Worm (Caenorhabditis elegans) whole organism, L4 larva: ENCODE measurements around the gene clec-59.
A peak's percentile ranks its signal among the peaks of the same experiment; 100 is the strongest.

Source experiments
- F44E2.7 ChIP-seq: fragments of 200-800 bp; sonication (Bioruptor generic); IDR thresholded peaks from 2 replicates; pipeline ENCODE4 v2.1.2; 2022; ENCODE audit warnings: missing genetic modification characterization, missing compliant biosample characterization
- F49E8.2 ChIP-seq: sonication (generic microtip); optimal IDR thresholded peaks from 2 replicates; lab custom pipeline; 2016; ENCODE audit warnings: missing compliant biosample characterization, mild to moderate bottlenecking, missing genetic modification characterization, borderline replicate concordance
- Y105C5A.15 ChIP-seq: fragments of 200-800 bp; sonication (Bioruptor generic); IDR thresholded peaks from 2 replicates; pipeline ENCODE4 v1.3.6; 2022; ENCODE audit warnings: missing genetic modification characterization, missing compliant biosample characterization
- Y5F2A.4 ChIP-seq: fragments of 200-800 bp; sonication (Bioruptor generic); optimal IDR thresholded peaks from 2 replicates; lab custom pipeline; 2018; ENCODE audit warnings: mild to moderate bottlenecking, missing genetic modification characterization, missing compliant biosample characterization
- ZK546.5 ChIP-seq, 2 experiments: sonication (generic microtip); optimal IDR thresholded peaks; 2 replicates each; lab custom pipeline; 2017; ENCODE audit warnings: missing biosample characterization in 2 of 2, missing genetic modification characterization in 2 of 2
- aha-1 ChIP-seq: fragments of 150-350 bp; peaks from one replicate; lab custom pipeline; 2014; ENCODE audit warnings: missing biosample characterization, missing genetic modification characterization
- ama-1 ChIP-seq: fragments of 150-350 bp; optimal IDR thresholded peaks from 2 replicates; lab custom pipeline; 2014; ENCODE audit warnings: inconsistent platforms, mixed read lengths
- attf-4 ChIP-seq: sonication (generic microtip); optimal IDR thresholded peaks from 3 replicates; lab custom pipeline; 2017; ENCODE audit warnings: missing biosample characterization, missing genetic modification characterization
- ceh-20 ChIP-seq: fragments of 200-800 bp; sonication (Bioruptor generic); IDR thresholded peaks from 2 replicates; pipeline ENCODE4 v1.3.6; 2022; ENCODE audit warnings: missing genetic modification reagents, missing genetic modification characterization, missing compliant biosample characterization
- ceh-28 ChIP-seq: fragments of 150-350 bp; optimal IDR thresholded peaks from 2 replicates; lab custom pipeline; 2014; ENCODE audit warnings: missing biosample characterization, missing genetic modification reagents, missing genetic modification characterization
- ceh-32 ChIP-seq: sonication (generic microtip); optimal IDR thresholded peaks from 2 replicates; lab custom pipeline; 2016; ENCODE audit warnings: mild to moderate bottlenecking, missing genetic modification characterization, missing compliant biosample characterization; ENCODE audit not compliant: poor library complexity
- ceh-44 ChIP-seq: fragments of 200-800 bp; sonication (Bioruptor generic); IDR thresholded peaks from 2 replicates; pipeline ENCODE4 v1.3.6; 2022; ENCODE audit warnings: missing genetic modification reagents, missing genetic modification characterization, missing compliant biosample characterization
- ctbp-1 ChIP-seq: fragments of 200-800 bp; sonication (Bioruptor generic); IDR thresholded peaks from 2 replicates; pipeline ENCODE4 v1.3.6; 2022; ENCODE audit warnings: missing genetic modification reagents, missing genetic modification characterization, missing compliant biosample characterization
- daf-12 ChIP-seq: fragments of 150-350 bp; optimal IDR thresholded peaks from 2 replicates; lab custom pipeline; 2014; ENCODE audit warnings: missing biosample characterization, missing genetic modification reagents, missing genetic modification characterization
- daf-19 ChIP-seq: fragments of 200-800 bp; sonication (Bioruptor generic); conservative IDR thresholded peaks from 2 replicates; pipeline ENCODE4 v1.3.6; 2022; ENCODE audit warnings: missing genetic modification characterization, missing compliant biosample characterization
- egl-27 ChIP-seq: sonication (generic microtip); optimal IDR thresholded peaks from 3 replicates; lab custom pipeline; 2017; ENCODE audit warnings: missing biosample characterization, missing genetic modification reagents, missing genetic modification characterization
- egl-43 ChIP-seq: fragments of 200-800 bp; sonication (Bioruptor generic); IDR thresholded peaks from 2 replicates; pipeline ENCODE4 v1.3.6; 2022; ENCODE audit warnings: missing genetic modification reagents, missing genetic modification characterization, missing compliant biosample characterization
- fkh-10 ChIP-seq: fragments of 150-350 bp; optimal IDR thresholded peaks from 2 replicates; lab custom pipeline; 2014; ENCODE audit warnings: missing biosample characterization, missing genetic modification reagents, missing genetic modification characterization
- gei-8 ChIP-seq: fragments of 200-800 bp; sonication (Bioruptor generic); optimal IDR thresholded peaks from 2 replicates; lab custom pipeline; 2018; ENCODE audit warnings: mild to moderate bottlenecking, missing genetic modification characterization, missing compliant biosample characterization
- hlh-11 ChIP-seq: fragments of 200-800 bp; sonication (Bioruptor generic); optimal IDR thresholded peaks from 2 replicates; lab custom pipeline; 2018; ENCODE audit warnings: mild to moderate bottlenecking, missing genetic modification characterization, missing compliant biosample characterization
- hlh-30 ChIP-seq: sonication (generic microtip); optimal IDR thresholded peaks from 2 replicates; lab custom pipeline; 2017; ENCODE audit warnings: antibody characterized with exemption, mild to moderate bottlenecking, missing genetic modification characterization, missing compliant biosample characterization; ENCODE audit not compliant: insufficient read depth
- jun-1 ChIP-seq: fragments of 150-350 bp; optimal IDR thresholded peaks from 2 replicates; lab custom pipeline; 2014; ENCODE audit warnings: missing biosample characterization, missing genetic modification reagents, missing genetic modification characterization
- lim-7 ChIP-seq: fragments of 200-800 bp; sonication (Bioruptor generic); IDR thresholded peaks from 2 replicates; pipeline ENCODE4 v1.3.6; 2022; ENCODE audit warnings: missing genetic modification characterization, missing compliant biosample characterization
- lin-13 ChIP-seq: fragments of 150-350 bp; optimal IDR thresholded peaks from 2 replicates; lab custom pipeline; 2014; ENCODE audit warnings: missing biosample characterization, missing genetic modification reagents, missing genetic modification characterization
- lin-38 ChIP-seq: fragments of 200-800 bp; sonication (Bioruptor generic); IDR thresholded peaks from 2 replicates; pipeline ENCODE4 v1.3.6; 2022; ENCODE audit warnings: missing genetic modification reagents, missing genetic modification characterization, missing compliant biosample characterization
- lir-3 ChIP-seq: sonication (generic microtip); optimal IDR thresholded peaks from 2 replicates; lab custom pipeline; 2016; ENCODE audit warnings: mild to moderate bottlenecking, missing genetic modification characterization, missing compliant biosample characterization
- lsy-2 ChIP-seq, 2 experiments: fragments of 150-350 bp in 1 of 2; sonication (generic microtip) in 1 of 2; optimal IDR thresholded peaks; 2 replicates each; lab custom pipeline; 2014 to 2017; ENCODE audit warnings: missing biosample characterization in 2 of 2, missing genetic modification characterization in 2 of 2
- madf-9 ChIP-seq: fragments of 200-800 bp; sonication (Bioruptor generic); conservative IDR thresholded peaks from 2 replicates; pipeline ENCODE4 v1.3.6; 2022; ENCODE audit warnings: missing genetic modification reagents, missing genetic modification characterization, missing compliant biosample characterization
- mdl-1 ChIP-seq, 2 experiments: fragments of 150-350 bp in 1 of 2; sonication (generic microtip) in 1 of 2; optimal IDR thresholded peaks; 2 replicates each; lab custom pipeline; 2014 to 2017; ENCODE audit warnings: missing biosample characterization in 2 of 2, missing genetic modification characterization in 2 of 2
- mep-1 ChIP-seq: fragments of 150-350 bp; sonication (generic microtip); optimal IDR thresholded peaks from 3 replicates; lab custom pipeline; 2014; ENCODE audit warnings: missing biosample characterization, missing genetic modification characterization
- mxl-2 ChIP-seq: fragments of 200-800 bp; sonication (Bioruptor generic); conservative IDR thresholded peaks from 2 replicates; pipeline ENCODE4 v1.3.6; 2022; ENCODE audit warnings: missing genetic modification reagents, missing genetic modification characterization, missing compliant biosample characterization
- nhr-10 ChIP-seq: fragments of 150-350 bp; optimal IDR thresholded peaks from 2 replicates; lab custom pipeline; 2014; ENCODE audit warnings: missing biosample characterization, missing genetic modification characterization
- nhr-11 ChIP-seq: fragments of 150-350 bp; optimal IDR thresholded peaks from 2 replicates; lab custom pipeline; 2014; ENCODE audit warnings: missing biosample characterization, missing genetic modification characterization
- nhr-237 ChIP-seq: sonication (generic microtip); optimal IDR thresholded peaks from 2 replicates; lab custom pipeline; 2017; ENCODE audit warnings: missing biosample characterization, missing genetic modification characterization
- nhr-25 ChIP-seq: sonication (generic microtip); optimal IDR thresholded peaks from 2 replicates; lab custom pipeline; 2017; ENCODE audit warnings: missing genetic modification characterization, mild to moderate bottlenecking, missing compliant biosample characterization, antibody characterized with exemption, moderate library complexity, borderline replicate concordance; ENCODE audit not compliant: insufficient read depth
- nhr-6 ChIP-seq: fragments of 150-350 bp; optimal IDR thresholded peaks from 2 replicates; lab custom pipeline; 2014; ENCODE audit warnings: missing biosample characterization, missing genetic modification characterization
- nhr-76 ChIP-seq: fragments of 150-350 bp; optimal IDR thresholded peaks from 2 replicates; lab custom pipeline; 2014; ENCODE audit warnings: missing biosample characterization, missing genetic modification characterization
- nhr-77 ChIP-seq: fragments of 150-350 bp; optimal IDR thresholded peaks from 2 replicates; lab custom pipeline; 2014; ENCODE audit warnings: missing biosample characterization, missing genetic modification characterization
- rbr-2 ChIP-seq: sonication (generic microtip); optimal IDR thresholded peaks from 2 replicates; lab custom pipeline; 2016; ENCODE audit warnings: missing genotype, missing genetic modification characterization, missing compliant biosample characterization
- saeg-2 ChIP-seq: fragments of 200-800 bp; sonication (Bioruptor generic); IDR thresholded peaks from 2 replicates; pipeline ENCODE4 v1.3.6; 2022; ENCODE audit warnings: missing genetic modification reagents, missing genetic modification characterization, missing compliant biosample characterization
- sdz-12 ChIP-seq: fragments of 200-800 bp; sonication (Bioruptor generic); optimal IDR thresholded peaks from 2 replicates; lab custom pipeline; 2018; ENCODE audit warnings: mild to moderate bottlenecking, missing genetic modification characterization, missing compliant biosample characterization
- snpc-1.2 ChIP-seq: fragments of 200-800 bp; sonication (Bioruptor generic); IDR thresholded peaks from 2 replicates; pipeline ENCODE4 v1.3.6; 2022; ENCODE audit warnings: missing genetic modification reagents, missing genetic modification characterization, missing compliant biosample characterization
- spr-3 ChIP-seq: fragments of 200-800 bp; sonication (Bioruptor generic); optimal IDR thresholded peaks from 2 replicates; lab custom pipeline; 2018; ENCODE audit warnings: mild to moderate bottlenecking, missing genetic modification characterization, missing compliant biosample characterization
- tag-97 ChIP-seq: fragments of 200-800 bp; sonication (Bioruptor generic); IDR thresholded peaks from 2 replicates; pipeline ENCODE4 v1.3.6; 2022; ENCODE audit warnings: missing genetic modification characterization, missing compliant biosample characterization
- unc-62 ChIP-seq, 3 experiments: fragments of 150-350 bp in 1 of 3; sonication (generic microtip); optimal IDR thresholded peaks in 2 of 3; peaks in 1 of 3; 1 replicate in 1 of 3; 2 replicates in 2 of 3; lab custom pipeline; 2014 to 2017; ENCODE audit warnings: missing biosample characterization in 3 of 3, missing genetic modification characterization in 3 of 3, missing genetic modification reagents in 3 of 3, missing genotype in 1 of 3
- vab-7 ChIP-seq: fragments of 200-800 bp; sonication (Bioruptor generic); IDR thresholded peaks from 2 replicates; pipeline ENCODE4 v1.3.6; 2022; ENCODE audit warnings: missing genetic modification reagents, missing genetic modification characterization, missing compliant biosample characterization
- zfp-2 ChIP-seq: sonication (generic microtip); optimal IDR thresholded peaks from 2 replicates; lab custom pipeline; 2016; ENCODE audit warnings: mild to moderate bottlenecking, missing genetic modification characterization, missing compliant biosample characterization
- zip-2 ChIP-seq: fragments of 150-350 bp; optimal IDR thresholded peaks from 2 replicates; lab custom pipeline; 2014; ENCODE audit warnings: missing biosample characterization, missing genetic modification characterization
- ztf-11 ChIP-seq: fragments of 150-350 bp; optimal IDR thresholded peaks from 2 replicates; lab custom pipeline; 2014; ENCODE audit warnings: missing biosample characterization, missing genetic modification characterization
- ztf-7 ChIP-seq: fragments of 150-350 bp; optimal IDR thresholded peaks from 2 replicates; lab custom pipeline; 2014; ENCODE audit warnings: missing biosample characterization, missing genetic modification characterization

clec-59 gene

ce11 chrII:10527649-10528134, 48.4 kb upstream of the clec-59 start, which contains the start of gene mab-10 (continued):
- TF ChIP-seq rbr-2 (tag; lab: Kevin White, UChicago) (peak; percentile 52), vab-7 (GFP tag; lab: Robert Waterston, UW) (0 out of 2 replicates have a peak, but pooled peaks have one; percentile 20), ztf-7 (tag; lab: Kevin White, UChicago) (no peak), spr-3 (GFP tag; lab: Kevin White, UChicago) (no peak), aha-1 (tag; lab: Kevin White, UChicago) (peak; percentile 73), nhr-6 (tag; lab: Kevin White, UChicago) (peak; percentile 46), nhr-25 (tag; lab: Kevin White, UChicago) (peak; percentile 85), tag-97 (GFP tag; lab: Robert Waterston, UW) (no peak), hlh-30 (peak; percentile 85), lin-13 (GFP tag; lab: Kevin White, UChicago) (no peak), zip-2 (tag; lab: Kevin White, UChicago) (no peak), saeg-2 (GFP tag; lab: Robert Waterston, UW) (no peak), ztf-11 (no peak)

- TF ChIP-seq ceh-32 (tag; lab: Kevin White, UChicago), result no peak
- TF ChIP-seq mdl-1 (tag; optimal IDR thresholded peaks at IDR 0.05; lab: Kevin White, UChicago), result peak in 1 of 2 experiments; percentile 6
- no peak for TF ChIP-seq lir-3 (tag; lab: Kevin White, UChicago)
- no peak for TF ChIP-seq F49E8.2 (tag; lab: Kevin White, UChicago)
- no peak for TF ChIP-seq jun-1 (tag; lab: Kevin White, UChicago)
- TF ChIP-seq F44E2.7, result no peak
- TF ChIP-seq ztf-7 (tag; lab: Kevin White, UChicago), result no peak
- no peak for TF ChIP-seq gei-8 (GFP tag; lab: Kevin White, UChicago)
- peak; percentile 50 for TF ChIP-seq hlh-11 (tag; lab: Kevin White, UChicago)
- TF ChIP-seq ceh-28 (tag; lab: Kevin White, UChicago), result no peak
- TF ChIP-seq fkh-10 (GFP tag; lab: Kevin White, UChicago), result no peak
- TF ChIP-seq lin-38, result no peak
- no peak for TF ChIP-seq ztf-11
- no peak for TF ChIP-seq ceh-44 (GFP tag; lab: Robert Waterston, UW)
- TF ChIP-seq nhr-11 (tag; lab: Kevin White, UChicago), result no peak
- TF ChIP-seq ZK546.5 (tag; optimal IDR thresholded peaks at IDR 0.05; lab: Kevin White, UChicago), result no peak
- TF ChIP-seq daf-19, result no peak
- TF ChIP-seq nhr-25 (tag; lab: Kevin White, UChicago), result no peak
- no peak for TF ChIP-seq ctbp-1 (GFP tag; lab: Robert Waterston, UW)
- TF ChIP-seq nhr-77 (tag; lab: Kevin White, UChicago), result no peak
- no peak for TF ChIP-seq Y105C5A.15
- no peak for TF ChIP-seq lsy-2 (tag; optimal IDR thresholded peaks at IDR 0.05; lab: Kevin White, UChicago)
- no peak for TF ChIP-seq snpc-1.2 (GFP tag; lab: Robert Waterston, UW)
- no peak for TF ChIP-seq nhr-76
- TF ChIP-seq sdz-12 (GFP tag; lab: Kevin White, UChicago), result no peak
- no peak for TF ChIP-seq zfp-2 (tag; lab: Kevin White, UChicago)
- no peak for TF ChIP-seq egl-43
- peak in 1 of 2 experiments; percentile 31 for TF ChIP-seq unc-62 (GFP tag; optimal IDR thresholded peaks at IDR 0.05 in 1 of 2; lab: Kevin White, UChicago)
- TF ChIP-seq unc-62 (tag; optimal IDR thresholded peaks at IDR 0.05; lab: Kevin White, UChicago), result no peak
- no peak for TF ChIP-seq daf-12 (tag; lab: Kevin White, UChicago)
- no peak for TF ChIP-seq madf-9 (GFP tag; lab: Robert Waterston, UW)
- peak; percentile 38 for TF ChIP-seq hlh-30
- no peak for TF ChIP-seq nhr-10 (tag; lab: Kevin White, UChicago)
- peak; percentile 41 for TF ChIP-seq mep-1 (tag; lab: Kevin White, UChicago)
- no peak for TF ChIP-seq nhr-237 (tag; lab: Kevin White, UChicago)
- no peak for TF ChIP-seq lim-7 (GFP tag; lab: Robert Waterston, UW)
- TF ChIP-seq ceh-20 (GFP tag; lab: Robert Waterston, UW), result no peak
- TF ChIP-seq attf-4, result no peak
- TF ChIP-seq mxl-2 (GFP tag; lab: Robert Waterston, UW), result no peak
- no peak for TF ChIP-seq Y5F2A.4 (GFP tag; lab: Kevin White, UChicago)
- TF ChIP-seq egl-27, result no peak
- no peak for TF ChIP-seq ama-1
Observed at ce11 chrII:10525134-10525533, 45.9 kb upstream of the clec-59 start.
